Worm (Caenorhabditis elegans) whole organism, L2 larva: ENCODE measurements around the gene col-81.

ENCODE experiments used
- C34F6.9 ChIP-seq: fragments of 150-350 bp; optimal IDR thresholded peaks from 2 replicates; lab custom pipeline; 2014; ENCODE audit warnings: missing biosample characterization, missing genetic modification characterization
- Y55F3AM.14 ChIP-seq: fragments of 200-800 bp; sonication (Bioruptor generic); optimal IDR thresholded peaks from 2 replicates; lab custom pipeline; 2018; ENCODE audit warnings: mild to moderate bottlenecking, missing genetic modification characterization, missing compliant biosample characterization
- alr-1 ChIP-seq: fragments of 150-350 bp; optimal IDR thresholded peaks from 2 replicates; lab custom pipeline; 2014; ENCODE audit warnings: missing biosample characterization, missing genetic modification characterization
- aly-2 ChIP-seq: fragments of 150-350 bp; optimal IDR thresholded peaks from 2 replicates; lab custom pipeline; 2014; ENCODE audit warnings: missing biosample characterization, missing genetic modification characterization
- ama-1 ChIP-seq: fragments of 150-350 bp; optimal IDR thresholded peaks from 2 replicates; lab custom pipeline; 2018; ENCODE audit warnings: inconsistent platforms
- ceh-82 ChIP-seq: fragments of 150-350 bp; optimal IDR thresholded peaks from 2 replicates; lab custom pipeline; 2014; ENCODE audit warnings: missing biosample characterization, missing genetic modification characterization
- dmd-4 ChIP-seq: sonication (generic microtip); optimal IDR thresholded peaks from 2 replicates; lab custom pipeline; 2017; ENCODE audit warnings: missing biosample characterization, missing genetic modification characterization
- elt-1 ChIP-seq: fragments of 150-350 bp; optimal IDR thresholded peaks from 2 replicates; lab custom pipeline; 2014; ENCODE audit warnings: missing biosample characterization, missing genetic modification characterization
- mab-5 ChIP-seq: fragments of 150-350 bp; optimal IDR thresholded peaks from 2 replicates; lab custom pipeline; 2014; ENCODE audit warnings: missing biosample characterization, missing genetic modification characterization
- mbf-1 ChIP-seq: sonication (generic microtip); optimal IDR thresholded peaks from 2 replicates; lab custom pipeline; 2017; ENCODE audit warnings: missing biosample characterization, missing genetic modification characterization
- nhr-11 ChIP-seq: fragments of 150-350 bp; optimal IDR thresholded peaks from 2 replicates; lab custom pipeline; 2014; ENCODE audit warnings: missing biosample characterization, missing genetic modification characterization
- nhr-12 ChIP-seq: fragments of 150-350 bp; optimal IDR thresholded peaks from 2 replicates; lab custom pipeline; 2014; ENCODE audit warnings: missing biosample characterization, missing genetic modification characterization
- nhr-129 ChIP-seq: fragments of 150-350 bp; optimal IDR thresholded peaks from 2 replicates; lab custom pipeline; 2014; ENCODE audit warnings: missing biosample characterization, missing genetic modification characterization
- nhr-21 ChIP-seq: fragments of 150-350 bp; optimal IDR thresholded peaks from 2 replicates; lab custom pipeline; 2014; ENCODE audit warnings: missing biosample characterization, missing genetic modification characterization
- sma-9 ChIP-seq, 2 experiments: fragments of 150-350 bp in 1 of 2; sonication (generic microtip) in 1 of 2; optimal IDR thresholded peaks; 2 replicates each; lab custom pipeline; 2014 to 2016; ENCODE audit warnings: missing genetic modification characterization in 2 of 2, mild to moderate bottlenecking in 1 of 2, missing biosample characterization in 1 of 2, missing compliant biosample characterization in 1 of 2, missing genetic modification reagents in 1 of 2, moderate library complexity in 1 of 2
- snpc-4 ChIP-seq: fragments of 150-350 bp; optimal IDR thresholded peaks from 2 replicates; lab custom pipeline; 2014; ENCODE audit warnings: missing biosample characterization, missing genetic modification characterization
- unc-39 ChIP-seq: fragments of 150-350 bp; optimal IDR thresholded peaks from 2 replicates; lab custom pipeline; 2014; ENCODE audit warnings: missing biosample characterization, missing genetic modification characterization
- unc-62 ChIP-seq: fragments of 150-350 bp; optimal IDR thresholded peaks from 2 replicates; lab custom pipeline; 2014; ENCODE audit warnings: missing biosample characterization, missing genetic modification reagents, missing genetic modification characterization
- zag-1 ChIP-seq: fragments of 150-350 bp; optimal IDR thresholded peaks from 2 replicates; lab custom pipeline; 2014; ENCODE audit warnings: missing biosample characterization, missing genetic modification characterization
- ztf-11 ChIP-seq: sonication (generic microtip); optimal IDR thresholded peaks from 2 replicates; lab custom pipeline; 2017; ENCODE audit warnings: missing biosample characterization, missing genetic modification characterization

Gene col-81

DNA sequence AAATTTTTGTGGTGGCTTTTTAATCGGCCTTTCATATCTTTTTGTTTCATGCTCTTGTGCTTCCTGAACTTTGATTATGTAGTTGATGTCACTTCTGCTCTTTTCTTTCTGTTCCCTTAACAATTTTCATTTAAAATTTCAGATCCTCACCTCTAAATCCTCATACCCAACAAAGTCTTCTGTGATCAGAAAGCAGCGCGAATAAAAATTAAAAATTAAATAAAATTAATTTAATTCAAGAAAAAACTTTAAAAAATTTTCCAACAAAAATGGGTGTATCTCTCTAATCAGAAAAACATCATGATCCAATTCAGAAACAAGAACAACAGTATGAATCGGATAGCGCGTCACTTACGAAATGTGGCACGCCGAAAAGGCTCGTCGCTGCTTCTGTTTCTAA lies 38.3 kb downstream of the col-81 start, which contains the start of gene ptp-3:
TSS of gene ptp-3 (plus strand) at position 301 of the 400 bp plus-strand sequence.
- TF ChIP-seq elt-1 (no peak), alr-1 (tag; lab: Kevin White, UChicago) (no peak)

DNA sequence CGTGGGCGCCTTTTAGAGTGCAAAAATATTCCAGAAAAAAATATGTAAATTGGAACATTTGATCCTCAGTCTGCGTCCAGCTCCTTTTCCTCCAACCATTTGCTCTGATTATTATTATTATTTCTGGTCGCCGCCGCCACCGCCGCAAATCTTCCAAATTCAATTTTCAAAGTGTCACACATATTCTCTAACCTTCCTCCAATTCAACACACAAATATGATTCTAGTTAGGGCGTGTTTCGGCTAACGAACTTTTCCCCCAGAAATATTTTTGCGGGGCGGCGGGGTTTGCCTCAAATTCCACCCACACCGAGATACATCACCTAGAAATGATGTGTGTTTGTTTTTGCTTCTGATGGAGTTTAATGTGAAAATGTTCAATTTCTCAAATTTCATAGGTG lies 41.9 kb downstream of the col-81 start:
- TF ChIP-seq nhr-11 (tag; lab: Kevin White, UChicago) (no peak), Y55F3AM.14 (GFP tag; lab: Kevin White, UChicago) (no peak), elt-1 (no peak), unc-39 (no peak), sma-9 (GFP tag; optimal IDR thresholded peaks at IDR 0.05; lab: Kevin White, UChicago) (no peak), sma-9 (tag; optimal IDR thresholded peaks at IDR 0.05; lab: Kevin White, UChicago) (no peak), nhr-12 (tag; lab: Kevin White, UChicago) (no peak), ceh-82 (no peak), aly-2 (tag; lab: Kevin White, UChicago) (no peak), nhr-129 (tag; lab: Kevin White, UChicago) (no peak), mab-5 (tag; lab: Kevin White, UChicago) (no peak), snpc-4 (no peak), zag-1 (tag; lab: Kevin White, UChicago) (no peak), mbf-1 (tag; lab: Kevin White, UChicago) (no peak), ama-1 (lab: Kevin White, UChicago) (no peak), C34F6.9 (no peak)

DNA sequence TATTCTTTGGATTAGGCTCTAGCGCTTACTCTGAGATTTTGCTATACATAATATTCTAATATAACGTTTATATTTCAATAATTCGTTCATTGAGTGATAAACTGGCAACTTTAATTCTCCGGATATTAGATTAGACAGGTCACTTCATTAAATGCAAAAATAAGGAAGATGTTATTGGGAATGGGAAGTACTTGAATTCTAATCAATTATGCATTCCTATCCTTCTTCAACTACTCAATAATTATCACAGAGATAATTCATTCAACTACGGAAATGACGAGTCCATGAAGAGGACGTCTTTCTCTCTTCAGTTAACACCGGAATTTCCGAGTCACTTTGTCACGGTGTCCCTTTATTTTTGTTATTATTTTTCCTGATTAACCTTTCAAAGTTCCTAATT lies 42.9 kb downstream of the col-81 start:
- no peak for TF ChIP-seq nhr-21 (tag; lab: Kevin White, UChicago)
- TF ChIP-seq snpc-4 = no peak
- no peak for TF ChIP-seq mab-5 (tag; lab: Kevin White, UChicago)
- TF ChIP-seq sma-9 (GFP tag; optimal IDR thresholded peaks at IDR 0.05; lab: Kevin White, UChicago) = peak; percentile 3
- TF ChIP-seq sma-9 (tag; optimal IDR thresholded peaks at IDR 0.05; lab: Kevin White, UChicago) = no peak
- TF ChIP-seq ceh-82 = no peak
- TF ChIP-seq unc-62 (GFP tag; lab: Kevin White, UChicago) = no peak
- TF ChIP-seq dmd-4 (tag; lab: Kevin White, UChicago) = no peak

DNA sequence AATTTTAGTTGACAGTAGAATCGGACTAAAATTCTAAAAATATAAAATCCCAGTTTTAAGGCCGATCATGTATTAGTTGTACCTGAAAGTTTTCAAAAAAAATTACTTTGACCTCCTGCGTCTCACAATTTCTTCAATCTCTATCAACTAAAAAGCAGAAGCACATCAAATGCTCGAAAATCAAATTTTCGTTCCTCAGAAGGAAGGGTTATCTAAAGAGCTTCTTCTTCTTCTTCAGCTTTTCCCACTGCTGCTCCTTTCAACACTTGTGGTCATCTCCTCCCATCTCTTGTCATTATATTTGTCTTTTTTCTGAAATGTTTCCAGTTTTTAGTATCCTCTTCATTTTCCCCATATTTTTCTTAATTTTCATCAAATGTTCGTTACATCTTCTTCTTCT lies 48.8 kb downstream of the col-81 start:
- TF ChIP-seq dmd-4 (tag; lab: Kevin White, UChicago) (no peak), ztf-11 (tag; lab: Kevin White, UChicago) (no peak), aly-2 (tag; lab: Kevin White, UChicago) (no peak), nhr-11 (tag; lab: Kevin White, UChicago) (no peak)
